Fruit fly (Drosophila melanogaster) Kc167 (cell line): ENCODE data around the gene SoYb.

ENCODE experiments used
- Sin3A ChIP-seq: fragments of >200 bp; optimal IDR thresholded peaks from 2 replicates; lab custom pipeline; 2018; ENCODE audit warnings: missing external identifiers
- h ChIP-seq: fragments of >200 bp; optimal IDR thresholded peaks from 3 replicates; lab custom pipeline; 2018; ENCODE audit warnings: missing external identifiers
- insv ChIP-seq: fragments of >200 bp; optimal IDR thresholded peaks from 3 replicates; lab custom pipeline; 2018; ENCODE audit warnings: missing external identifiers
- psq ChIP-seq: fragments of >200 bp; optimal IDR thresholded peaks from 2 replicates; lab custom pipeline; 2017; ENCODE audit warnings: missing external identifiers

DNA sequence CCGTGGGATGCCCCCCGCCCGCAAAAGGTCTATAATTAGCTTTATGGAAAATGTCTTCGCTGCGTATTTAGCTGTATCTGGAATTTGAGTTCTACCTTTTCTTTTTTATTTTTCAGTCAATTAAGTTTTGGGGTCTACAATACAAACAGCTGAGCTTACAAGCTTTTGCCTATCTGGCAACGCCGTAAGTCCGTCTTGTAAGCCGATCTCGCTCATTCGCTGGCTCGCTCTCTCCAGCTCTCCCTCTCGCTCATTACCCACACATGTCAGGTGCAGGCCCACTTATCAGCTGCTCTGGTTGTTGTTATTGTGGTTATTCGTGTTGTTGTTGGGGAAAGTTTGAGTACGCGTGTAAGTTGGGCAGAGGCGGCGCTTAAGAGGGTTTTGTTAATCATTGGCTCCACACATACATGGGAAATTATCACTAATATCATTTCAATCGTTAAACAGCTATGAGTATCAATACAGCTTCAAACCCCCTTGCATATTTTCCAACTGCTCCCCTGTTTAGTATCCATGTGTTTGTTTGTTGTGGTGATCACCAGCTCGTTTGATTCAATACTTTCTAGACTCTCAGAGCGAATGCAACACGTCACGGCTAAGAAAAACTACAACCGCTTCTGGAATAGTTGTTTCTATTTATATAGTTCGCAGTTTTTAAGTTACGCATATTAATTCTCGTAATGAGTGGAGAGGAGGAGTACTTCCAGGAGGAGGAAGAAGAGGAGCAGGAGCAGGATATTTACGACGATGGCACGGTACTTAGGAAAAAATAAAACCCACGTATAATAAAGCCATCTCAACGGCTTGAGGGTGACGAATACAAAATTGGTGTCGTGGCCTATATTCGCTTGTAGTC, 7.5 kb upstream of the SoYb start:
- TF ChIP-seq psq (lab: Kevin White, UChicago) (no peak), insv (lab: Kevin White, UChicago) (no peak), Sin3A (no peak), h (lab: Kevin White, UChicago) (no peak)
